Fruit fly (Drosophila melanogaster) whole organism, wandering third instar larva: ENCODE data around the gene Kul.

Source experiments
- CG32264 ChIP-seq: fragments of 200-800 bp; sonication (Bioruptor generic); optimal IDR thresholded peaks from 2 replicates; lab custom pipeline; 2016; ENCODE audit warnings: missing biosample characterization, missing genetic modification characterization
- Hr78 ChIP-seq: fragments of >200 bp; optimal IDR thresholded peaks from 2 replicates; lab custom pipeline; 2017; ENCODE audit warnings: missing biosample characterization, missing genetic modification characterization
- Hr83 ChIP-seq: fragments of 200-300 bp; sonication (Bioruptor generic); optimal IDR thresholded peaks from 2 replicates; lab custom pipeline; 2016; ENCODE audit warnings: missing biosample characterization, mild to moderate bottlenecking, missing genetic modification characterization, moderate library complexity; ENCODE audit not compliant: poor library complexity, severe bottlenecking
- Jra ChIP-seq: sonication (Bioruptor generic); optimal IDR thresholded peaks from 2 replicates; lab custom pipeline; 2016; ENCODE audit warnings: missing biosample characterization, missing genetic modification characterization
- br ChIP-seq: fragments of 200-800 bp; sonication (Bioruptor generic); optimal IDR thresholded peaks from 2 replicates; lab custom pipeline; 2016; ENCODE audit warnings: missing biosample characterization, missing genetic modification characterization
- fru ChIP-seq: fragments of 200-800 bp; sonication (Bioruptor generic); optimal IDR thresholded peaks from 3 replicates; lab custom pipeline; 2016; ENCODE audit warnings: missing biosample characterization, mild to moderate bottlenecking, missing genetic modification characterization
- h ChIP-seq: fragments of 200-800 bp; sonication (Bioruptor generic); optimal IDR thresholded peaks from 3 replicates; lab custom pipeline; 2016; ENCODE audit warnings: missing biosample characterization, mild to moderate bottlenecking, missing genetic modification characterization
- lola ChIP-seq: fragments of >200 bp; optimal IDR thresholded peaks from 2 replicates; lab custom pipeline; 2017; ENCODE audit warnings: missing biosample characterization, missing genetic modification characterization
- pan ChIP-seq: fragments of >200 bp; optimal IDR thresholded peaks from 2 replicates; lab custom pipeline; 2017
- psq ChIP-seq: fragments of 200-800 bp; sonication (Bioruptor generic); optimal IDR thresholded peaks from 3 replicates; lab custom pipeline; 2017; ENCODE audit warnings: missing biosample characterization, mild to moderate bottlenecking, missing genetic modification characterization, moderate library complexity
- tai ChIP-seq: sonication (Bioruptor generic); optimal IDR thresholded peaks from 2 replicates; lab custom pipeline; 2016; ENCODE audit warnings: missing biosample characterization, missing genetic modification characterization
- usp ChIP-seq: fragments of >200 bp; optimal IDR thresholded peaks from 2 replicates; lab custom pipeline; 2017; ENCODE audit warnings: missing biosample characterization, missing genetic modification characterization
- woc ChIP-seq: sonication (Bioruptor generic); optimal IDR thresholded peaks from 2 replicates; lab custom pipeline; 2016; ENCODE audit warnings: missing biosample characterization, mild to moderate bottlenecking, missing genetic modification characterization

DNA sequence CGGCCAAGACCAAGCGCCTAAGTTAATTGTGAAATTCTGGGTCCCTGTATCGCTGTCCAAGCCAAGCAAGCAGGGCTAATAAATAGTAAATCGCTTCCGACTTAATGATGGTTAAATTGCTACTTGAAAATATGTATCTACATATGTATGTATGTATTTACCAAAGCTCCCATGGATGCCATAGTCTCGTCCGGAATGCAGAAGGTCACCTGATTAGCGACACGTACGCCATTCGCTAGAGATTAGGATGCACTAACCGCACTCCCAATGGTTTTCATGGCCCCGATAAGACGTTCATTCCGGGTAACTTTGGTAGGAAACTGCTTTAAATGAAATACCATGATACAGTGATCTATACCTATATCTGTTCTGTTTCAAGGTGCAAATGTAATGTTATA is 33.1 kb downstream of the Kul start:
- TF ChIP-seq CG32264 (GFP tag; lab: Kevin White, UChicago): no peak
- TF ChIP-seq Hr83: no peak
- no peak for TF ChIP-seq h (GFP tag; lab: Kevin White, UChicago)
- TF ChIP-seq lola (GFP tag; lab: Kevin White, UChicago): no peak
- no peak for TF ChIP-seq Hr78 (GFP tag; lab: Kevin White, UChicago)
- TF ChIP-seq usp (GFP tag; lab: Kevin White, UChicago): no peak
- no peak for TF ChIP-seq Jra (GFP tag; lab: Kevin White, UChicago)
- no peak for TF ChIP-seq woc (GFP tag; lab: Kevin White, UChicago)
- TF ChIP-seq pan: no peak
- no peak for TF ChIP-seq br (GFP tag; lab: Kevin White, UChicago)
- no peak for TF ChIP-seq tai
- TF ChIP-seq psq (GFP tag; lab: Kevin White, UChicago): no peak
- no peak for TF ChIP-seq fru (GFP tag; lab: Kevin White, UChicago)
